In genomic region chr3R:9533181-9534124, dm6 we compare ENCODE assay signal across 2 fruit fly cellular contexts.
TF ChIP-seq lines count a peak whose summit lies in the region.

No protein-coding gene starts in this region.

TF ChIP-seq in whole organism, embryonic, 481 proteins besides CTCF, POLR2A, EP300 and RAD21 (continued from another document and continues in another):
- TF ChIP-seq Sox102F (GFP tag; optimal IDR thresholded peaks at IDR 0.05; lab: Kevin White, UChicago) (peak; percentile 96), Bdp1 (GFP tag; optimal IDR thresholded peaks at IDR 0.05; lab: Kevin White, UChicago) (peak; percentile 84), CG32767 (GFP tag; IDR thresholded peaks at IDR 0.05; lab: Robert Waterston, UW) (peak; percentile 87), Hmr (GFP tag; optimal IDR thresholded peaks at IDR 0.05; lab: Kevin White, UChicago) (peak; percentile 98), Jarid2 (GFP tag; optimal IDR thresholded peaks at IDR 0.05; lab: Kevin White, UChicago) (peak; percentile 82), prd (optimal IDR thresholded peaks at IDR 0.05; lab: Kevin White, UChicago) (no peak), prd (GFP tag; IDR thresholded peaks at IDR 0.05; lab: Robert Waterston, UW) (peak; percentile 90), D19B (GFP tag; optimal IDR thresholded peaks at IDR 0.05; lab: Kevin White, UChicago) (peak; percentile 94), CG34224 (GFP tag; IDR thresholded peaks at IDR 0.05; lab: Robert Waterston, UW; ENCODE audit: partially characterized antibody) (no peak; the same call in 2 of the 3 replicates), Pdp1 (GFP tag; optimal IDR thresholded peaks at IDR 0.05; lab: Kevin White, UChicago) (peak; percentile 84 to 96), CG12219 (GFP tag; optimal IDR thresholded peaks at IDR 0.05; lab: Kevin White, UChicago) (peak; percentile 95), danr (GFP tag; IDR thresholded peaks at IDR 0.05; lab: Robert Waterston, UW) (peak; percentile 92), CG14441 (GFP tag; IDR thresholded peaks at IDR 0.05; lab: Robert Waterston, UW) (peak; percentile 77; the same call in 1 of the 2 replicates), Tbp (GFP tag; optimal IDR thresholded peaks at IDR 0.05; lab: Kevin White, UChicago) (no peak), Poxn (GFP tag; IDR thresholded peaks at IDR 0.05; lab: Robert Waterston, UW) (peak; percentile 75), CG6654 (GFP tag; optimal IDR thresholded peaks at IDR 0.05; lab: Kevin White, UChicago) (peak; percentile 90), CG4707 (GFP tag; optimal IDR thresholded peaks at IDR 0.05; lab: Kevin White, UChicago) (peak; percentile 81), dati (GFP tag; IDR thresholded peaks at IDR 0.05; lab: Robert Waterston, UW) (peak; percentile 41; the same call in 1 of the 2 replicates), Doc3 (GFP tag; IDR thresholded peaks at IDR 0.05; lab: Robert Waterston, UW; ENCODE audit: partially characterized antibody) (0 out of 3 replicates have a peak, but pooled peaks have one; percentile 19), CG31224 (GFP tag; IDR thresholded peaks at IDR 0.05; lab: Robert Waterston, UW) (peak; percentile 81; the same call in 1 of the 2 replicates), dmrt11E (tag; optimal IDR thresholded peaks at IDR 0.05; lab: Kevin White, UChicago) (peak; percentile 85), HLH3B (GFP tag; IDR thresholded peaks at IDR 0.05; lab: Robert Waterston, UW) (peak; percentile 72), CG12155 (GFP tag; optimal IDR thresholded peaks at IDR 0.05; lab: Kevin White, UChicago) (peak; percentile 93), CG3407 (GFP tag; optimal IDR thresholded peaks at IDR 0.05; lab: Kevin White, UChicago) (peak; percentile 89), B-H2 (GFP tag; optimal IDR thresholded peaks at IDR 0.05; lab: Kevin White, UChicago) (peak; percentile 94), klu (GFP tag; IDR thresholded peaks at IDR 0.05; lab: Robert Waterston, UW) (peak; percentile 92), Dek (tag; optimal IDR thresholded peaks at IDR 0.05; lab: Kevin White, UChicago) (peak; percentile 96), en (GFP tag; optimal IDR thresholded peaks at IDR 0.05; lab: Kevin White, UChicago) (peak; percentile 91), CG15479 (GFP tag; optimal IDR thresholded peaks at IDR 0.05; lab: Kevin White, UChicago) (peak; percentile 28), CG16813 (GFP tag; IDR thresholded peaks at IDR 0.05; lab: Robert Waterston, UW; ENCODE audit: partially characterized antibody) (no peak), oc (tag; optimal IDR thresholded peaks at IDR 0.05; lab: Kevin White, UChicago) (peak; percentile 62), eve (GFP tag; optimal IDR thresholded peaks at IDR 0.05; lab: Kevin White, UChicago) (peak in 1 of 2 experiments; percentile 100), CG13894 (tag; optimal IDR thresholded peaks at IDR 0.05; lab: Kevin White, UChicago) (peak; percentile 87), lola (GFP tag; optimal IDR thresholded peaks at IDR 0.05; lab: Kevin White, UChicago) (peak in 1 of 3 experiments; percentile 95), Six4 (GFP tag; optimal IDR thresholded peaks at IDR 0.05; lab: Kevin White, UChicago) (peak; percentile 94), Mad (GFP tag; optimal IDR thresholded peaks at IDR 0.05; lab: Kevin White, UChicago) (peak; percentile 92), unpg (GFP tag; optimal IDR thresholded peaks at IDR 0.05; lab: Kevin White, UChicago) (peak; percentile 91), bbx (GFP tag; IDR thresholded peaks at IDR 0.05; lab: Robert Waterston, UW; ENCODE audit: partially characterized antibody) (no peak; the same call in 1 of the 2 replicates), CG32772 (GFP tag; IDR thresholded peaks at IDR 0.05; lab: Robert Waterston, UW) (peak; percentile 85), shn (GFP tag; optimal IDR thresholded peaks at IDR 0.05; lab: Kevin White, UChicago) (peak; percentile 92), CG4854 (GFP tag; optimal IDR thresholded peaks at IDR 0.05; lab: Kevin White, UChicago) (peak; percentile 93), gfzf (GFP tag; optimal IDR thresholded peaks at IDR 0.05; lab: Kevin White, UChicago) (peak; percentile 7), CG13296 (GFP tag; optimal IDR thresholded peaks at IDR 0.05; lab: Kevin White, UChicago) (peak; percentile 98), trem (tag; optimal IDR thresholded peaks at IDR 0.05; lab: Kevin White, UChicago) (peak; percentile 82), HLH4C (GFP tag; IDR thresholded peaks at IDR 0.05; lab: Robert Waterston, UW; ENCODE audit: partially characterized antibody) (no peak), al (GFP tag; IDR thresholded peaks at IDR 0.05; lab: Robert Waterston, UW) (peak; percentile 86), amos (GFP tag; IDR thresholded peaks at IDR 0.05; lab: Robert Waterston, UW; ENCODE audit: partially characterized antibody) (no peak), CG5953 (GFP tag; IDR thresholded peaks at IDR 0.05; lab: Robert Waterston, UW) (peak; percentile 40; the same call in 1 of the 2 replicates), CG8478 (optimal IDR thresholded peaks at IDR 0.05; lab: Kevin White, UChicago) (no peak), CG6254 (GFP tag; optimal IDR thresholded peaks at IDR 0.05; lab: Kevin White, UChicago) (peak; percentile 89), CG9932 (GFP tag; IDR thresholded peaks at IDR 0.05; lab: Robert Waterston, UW) (peak; percentile 89), CG2116 (GFP tag; optimal IDR thresholded peaks at IDR 0.05; lab: Kevin White, UChicago) (peak; percentile 79), CG9797 (GFP tag; optimal IDR thresholded peaks at IDR 0.05; lab: Kevin White, UChicago) (peak; percentile 52), kni (GFP tag; optimal IDR thresholded peaks at IDR 0.05; lab: Kevin White, UChicago) (peak; percentile 88), Blimp-1 (GFP tag; optimal IDR thresholded peaks at IDR 0.05; lab: Kevin White, UChicago) (peak; percentile 89), HLHmδ (GFP tag; optimal IDR thresholded peaks at IDR 0.05; lab: Kevin White, UChicago) (peak; percentile 39), CG12299 (tag; optimal IDR thresholded peaks at IDR 0.05; lab: Kevin White, UChicago) (peak; percentile 93), CG11696 (GFP tag; IDR thresholded peaks at IDR 0.05; lab: Robert Waterston, UW) (peak; percentile 61), CG4617 (GFP tag; optimal IDR thresholded peaks at IDR 0.05; lab: Kevin White, UChicago; ENCODE audit: borderline replicate concordance) (peak; percentile 69), CG6791 (GFP tag; IDR thresholded peaks at IDR 0.05; lab: Robert Waterston, UW; ENCODE audit: partially characterized antibody) (no peak), sna (GFP tag; IDR thresholded peaks at IDR 0.05; lab: Robert Waterston, UW; ENCODE audit: partially characterized antibody) (no peak), CG3995 (GFP tag; optimal IDR thresholded peaks at IDR 0.05; lab: Kevin White, UChicago) (peak; percentile 79)

TF ChIP-seq in whole organism, prepupa, 60 proteins besides CTCF, POLR2A, EP300 and RAD21 (continued from another document):
- TF ChIP-seq CG4318 (GFP tag; optimal IDR thresholded peaks at IDR 0.05; lab: Kevin White, UChicago) (peak; percentile 98), Hr4 (GFP tag; optimal IDR thresholded peaks at IDR 0.05; lab: Kevin White, UChicago) (peak; percentile 98), fkh (GFP tag; optimal IDR thresholded peaks at IDR 0.05; lab: Kevin White, UChicago) (peak; percentile 99), ss (GFP tag; optimal IDR thresholded peaks at IDR 0.05; lab: Kevin White, UChicago) (peak; percentile 94 to 98), CG16779 (tag; optimal IDR thresholded peaks at IDR 0.05; lab: Kevin White, UChicago) (peak; percentile 95), CG6792 (GFP tag; optimal IDR thresholded peaks at IDR 0.05; lab: Kevin White, UChicago) (peak; percentile 97), CG11762 (GFP tag; optimal IDR thresholded peaks at IDR 0.05; lab: Kevin White, UChicago; ENCODE audit: insufficient read depth) (peak; percentile 96), Sox102F (GFP tag; optimal IDR thresholded peaks at IDR 0.05; lab: Kevin White, UChicago) (peak; percentile 97)
